Comparison of ENCODE assay signal across 3 worm cellular contexts in genomic region chrIV:11323666-11324065, ce11.
A peak's percentile ranks its signal among the peaks of the same experiment; 100 is the strongest.
TF ChIP-seq lines count a peak whose summit lies in the region.

No protein-coding gene starts in this region.

TF ChIP-seq in whole organism, L4 larva, 104 proteins besides CTCF, POLR2A, EP300 and RAD21 (continues in another document):
- TF ChIP-seq daf-16 (GFP tag; optimal IDR thresholded peaks at IDR 0.05; lab: Kevin White, UChicago) (no peak), daf-16 (tag; optimal IDR thresholded peaks at IDR 0.05; lab: Kevin White, UChicago) (no peak), aha-1 (tag; lab: Kevin White, UChicago) (peak; percentile 51), mxl-2 (GFP tag; conservative IDR thresholded peaks at IDR 0.05; lab: Robert Waterston, UW) (no peak), nhr-28 (tag; optimal IDR thresholded peaks at IDR 0.05; lab: Kevin White, UChicago) (no peak), Y48G9A.11 (GFP tag; IDR thresholded peaks at IDR 0.05; lab: Robert Waterston, UW) (no peak), duxl-1 (tag; optimal IDR thresholded peaks at IDR 0.05; lab: Kevin White, UChicago; ENCODE audit: poor library complexity) (no peak), jun-1 (tag; optimal IDR thresholded peaks at IDR 0.05; lab: Kevin White, UChicago) (no peak), lin-1 (GFP tag; IDR thresholded peaks at IDR 0.05; lab: Robert Waterston, UW) (no peak), nhr-237 (tag; optimal IDR thresholded peaks at IDR 0.05; lab: Kevin White, UChicago) (no peak), nhr-6 (tag; optimal IDR thresholded peaks at IDR 0.05; lab: Kevin White, UChicago) (no peak), ztf-11 (tag; optimal IDR thresholded peaks at IDR 0.05; lab: Kevin White, UChicago) (no peak), tra-1 (GFP tag; IDR thresholded peaks at IDR 0.05; lab: Robert Waterston, UW) (no peak), snpc-4 (tag; optimal IDR thresholded peaks at IDR 0.05; lab: Kevin White, UChicago) (no peak), T26A8.4 (GFP tag; IDR thresholded peaks at IDR 0.05; lab: Robert Waterston, UW) (no peak), dmd-9 (GFP tag; IDR thresholded peaks at IDR 0.05; lab: Robert Waterston, UW) (no peak), ceh-62 (tag; optimal IDR thresholded peaks at IDR 0.05; lab: Kevin White, UChicago) (no peak), dmd-8 (GFP tag; IDR thresholded peaks at IDR 0.05; lab: Robert Waterston, UW) (0 out of 2 replicates have a peak, but pooled peaks have one; percentile 4), spr-1 (tag; optimal IDR thresholded peaks at IDR 0.05; lab: Kevin White, UChicago) (no peak), arid-1 (GFP tag; conservative IDR thresholded peaks at IDR 0.05; lab: Robert Waterston, UW) (0 out of 2 replicates have a peak, but pooled peaks have one; percentile 41), set-16 (GFP tag; IDR thresholded peaks at IDR 0.05; lab: Robert Waterston, UW) (no peak), F10B5.3 (tag; optimal IDR thresholded peaks at IDR 0.05; lab: Kevin White, UChicago) (no peak), Y75B8A.6 (GFP tag; IDR thresholded peaks at IDR 0.05; lab: Robert Waterston, UW) (no peak), spr-3 (GFP tag; optimal IDR thresholded peaks at IDR 0.05; lab: Kevin White, UChicago) (no peak), cey-2 (tag; optimal IDR thresholded peaks at IDR 0.05; lab: Kevin White, UChicago; ENCODE audit: borderline replicate concordance, insufficient read depth) (no peak), pha-4 (GFP tag; IDR thresholded peaks at IDR 0.05; lab: Robert Waterston, UW) (no peak), pha-4 (tag; optimal IDR thresholded peaks at IDR 0.05; lab: Kevin White, UChicago) (no peak), lin-38 (GFP tag; IDR thresholded peaks at IDR 0.05; lab: Robert Waterston, UW) (peak; percentile 62), nhr-77 (tag; optimal IDR thresholded peaks at IDR 0.05; lab: Kevin White, UChicago) (no peak), skn-1 (tag; optimal IDR thresholded peaks at IDR 0.05; lab: Kevin White, UChicago) (no peak), nhr-102 (tag; optimal IDR thresholded peaks at IDR 0.05; lab: Kevin White, UChicago) (no peak), nhr-111 (GFP tag; optimal IDR thresholded peaks at IDR 0.05; lab: Kevin White, UChicago) (no peak)

TF ChIP-seq in whole organism, early embryonic, 17 proteins besides CTCF, POLR2A, EP300 and RAD21:
- TF ChIP-seq pes-1 (GFP tag; IDR thresholded peaks at IDR 0.05; lab: Robert Waterston, UW) (peak; percentile 42; the same call in 1 of the 2 replicates), scrt-1 (GFP tag; IDR thresholded peaks at IDR 0.05; lab: Robert Waterston, UW) (no peak)

TF ChIP-seq in whole organism, young adult, 124 proteins besides CTCF, POLR2A, EP300 and RAD21 (continues in another document):
- TF ChIP-seq Y79H2A.3 (GFP tag; conservative IDR thresholded peaks at IDR 0.05; lab: Robert Waterston, UW) (peak; percentile 56; the same call in 1 of the 2 replicates), unc-130 (GFP tag; optimal IDR thresholded peaks at IDR 0.05; lab: Kevin White, UChicago) (no peak), xnd-1 (tag; optimal IDR thresholded peaks at IDR 0.05; lab: Kevin White, UChicago) (no peak), nhr-90 (tag; optimal IDR thresholded peaks at IDR 0.05; lab: Kevin White, UChicago) (no peak), C17E4.6 (GFP tag; IDR thresholded peaks at IDR 0.05; lab: Robert Waterston, UW) (0 out of 2 replicates have a peak, but pooled peaks have one; percentile 7), somi-1 (GFP tag; optimal IDR thresholded peaks at IDR 0.05; lab: Kevin White, UChicago) (no peak), F10E7.11 (tag; optimal IDR thresholded peaks at IDR 0.05; lab: Kevin White, UChicago) (no peak), repo-1 (tag; optimal IDR thresholded peaks at IDR 0.05; lab: Kevin White, UChicago) (no peak), D2030.7 (GFP tag; IDR thresholded peaks at IDR 0.05; lab: Robert Waterston, UW) (peak; percentile 38), mxl-1 (tag; optimal IDR thresholded peaks at IDR 0.05; lab: Kevin White, UChicago) (no peak), aptf-2 (GFP tag; conservative IDR thresholded peaks at IDR 0.05; lab: Robert Waterston, UW) (no peak), T07F8.4 (tag; optimal IDR thresholded peaks at IDR 0.05; lab: Kevin White, UChicago) (no peak), Y95B8A.8 (GFP tag; IDR thresholded peaks at IDR 0.05; lab: Robert Waterston, UW) (peak; percentile 59; the same call in 1 of the 2 replicates), him-1 (tag; optimal IDR thresholded peaks at IDR 0.05; lab: Kevin White, UChicago) (peak; percentile 74), rpc-1 (optimal IDR thresholded peaks at IDR 0.05; lab: Kevin White, UChicago) (no peak), rpc-1 (tag; optimal IDR thresholded peaks at IDR 0.05; lab: Kevin White, UChicago) (no peak), snpc-1.3 (tag; optimal IDR thresholded peaks at IDR 0.05; lab: Kevin White, UChicago; ENCODE audit: insufficient read depth) (no peak), hmg-20 (GFP tag; IDR thresholded peaks at IDR 0.05; lab: Robert Waterston, UW) (no peak), cebp-1 (GFP tag; IDR thresholded peaks at IDR 0.05; lab: Robert Waterston, UW) (no peak), cebp-1 (tag; optimal IDR thresholded peaks at IDR 0.05; lab: Kevin White, UChicago) (no peak), T26A5.8 (tag; optimal IDR thresholded peaks at IDR 0.05; lab: Kevin White, UChicago) (no peak), dpff-1 (tag; optimal IDR thresholded peaks at IDR 0.05; lab: Kevin White, UChicago) (no peak), rcor-1 (GFP tag; IDR thresholded peaks at IDR 0.05; lab: Robert Waterston, UW) (peak; percentile 68), egl-44 (GFP tag; IDR thresholded peaks at IDR 0.05; lab: Robert Waterston, UW) (peak; percentile 65; the same call in 1 of the 2 replicates), cebp-2 (GFP tag; IDR thresholded peaks at IDR 0.05; lab: Robert Waterston, UW) (no peak), F52B5.7 (tag; optimal IDR thresholded peaks at IDR 0.05; lab: Kevin White, UChicago) (no peak), rec-8 (tag; optimal IDR thresholded peaks at IDR 0.05; lab: Kevin White, UChicago) (no peak), lag-1 (GFP tag; IDR thresholded peaks at IDR 0.05; lab: Robert Waterston, UW) (no peak), bed-2 (GFP tag; IDR thresholded peaks at IDR 0.05; lab: Robert Waterston, UW) (no peak), atf-7 (tag; optimal IDR thresholded peaks at IDR 0.05; lab: Kevin White, UChicago) (no peak), attf-3 (GFP tag; conservative IDR thresholded peaks at IDR 0.05; lab: Robert Waterston, UW) (no peak), Y67H2A.10 (GFP tag; conservative IDR thresholded peaks at IDR 0.05; lab: Robert Waterston, UW) (no peak), nfyb-1 (GFP tag; IDR thresholded peaks at IDR 0.05; lab: Robert Waterston, UW) (no peak), sdz-38 (tag; optimal IDR thresholded peaks at IDR 0.05; lab: Kevin White, UChicago) (no peak), mes-4 (tag; optimal IDR thresholded peaks at IDR 0.05; lab: Kevin White, UChicago) (peak; percentile 26), ekl-4 (GFP tag; IDR thresholded peaks at IDR 0.05; lab: Robert Waterston, UW) (peak; percentile 79), ceh-27 (GFP tag; optimal IDR thresholded peaks at IDR 0.05; lab: Kevin White, UChicago) (no peak), ccch-3 (GFP tag; optimal IDR thresholded peaks at IDR 0.05; lab: Kevin White, UChicago) (no peak), akir-1 (GFP tag; optimal IDR thresholded peaks at IDR 0.05; lab: Kevin White, UChicago) (no peak), ztf-22 (GFP tag; optimal IDR thresholded peaks at IDR 0.05; lab: Kevin White, UChicago) (no peak), hmg-1.2 (GFP tag; IDR thresholded peaks at IDR 0.05; lab: Robert Waterston, UW) (peak; percentile 34), dpl-1 (GFP tag; optimal IDR thresholded peaks at IDR 0.05; lab: Kevin White, UChicago) (no peak), tbx-9 (tag; optimal IDR thresholded peaks at IDR 0.05; lab: Kevin White, UChicago; ENCODE audit: borderline replicate concordance) (no peak), unc-62 (GFP tag; optimal IDR thresholded peaks at IDR 0.05; lab: Kevin White, UChicago) (no peak), Y53F4B.3 (GFP tag; IDR thresholded peaks at IDR 0.05; lab: Robert Waterston, UW) (no peak), lin-54 (GFP tag; optimal IDR thresholded peaks at IDR 0.05; lab: Kevin White, UChicago) (no peak), dox-1 (GFP tag; IDR thresholded peaks at IDR 0.05; lab: Robert Waterston, UW) (peak; percentile 64; the same call in 1 of the 2 replicates), K12H6.12 (tag; optimal IDR thresholded peaks at IDR 0.05; lab: Kevin White, UChicago) (no peak), pha-4 (tag; optimal IDR thresholded peaks at IDR 0.05; lab: Kevin White, UChicago) (no peak), snpc-3.4 (tag; optimal IDR thresholded peaks at IDR 0.05; lab: Kevin White, UChicago) (peak; percentile 7), lin-26 (GFP tag; IDR thresholded peaks at IDR 0.05; lab: Robert Waterston, UW) (peak; percentile 79), hlh-12 (tag; optimal IDR thresholded peaks at IDR 0.05; lab: Kevin White, UChicago) (no peak), die-1 (tag; optimal IDR thresholded peaks at IDR 0.05; lab: Kevin White, UChicago) (no peak), nfya-1 (tag; optimal IDR thresholded peaks at IDR 0.05; lab: Kevin White, UChicago; ENCODE audit: borderline replicate concordance, insufficient read depth) (no peak), F49E8.2 (tag; optimal IDR thresholded peaks at IDR 0.05; lab: Kevin White, UChicago; ENCODE audit: insufficient read depth) (peak; percentile 4), ztf-6 (GFP tag; IDR thresholded peaks at IDR 0.05; lab: Robert Waterston, UW) (no peak), mcd-1 (GFP tag; IDR thresholded peaks at IDR 0.05; lab: Robert Waterston, UW) (0 out of 2 replicates have a peak, but pooled peaks have one; percentile 18), efl-1 (GFP tag; optimal IDR thresholded peaks at IDR 0.05; lab: Kevin White, UChicago) (no peak), Y56A3A.18 (GFP tag; IDR thresholded peaks at IDR 0.05; lab: Robert Waterston, UW) (no peak), attf-5 (GFP tag; optimal IDR thresholded peaks at IDR 0.05; lab: Kevin White, UChicago) (no peak), tbp1 (GFP tag; optimal IDR thresholded peaks at IDR 0.05; lab: Kevin White, UChicago) (no peak), egl-18 (GFP tag; IDR thresholded peaks at IDR 0.05; lab: Robert Waterston, UW) (no peak), egrh-3 (GFP tag; IDR thresholded peaks at IDR 0.05; lab: Robert Waterston, UW) (no peak), tlf-1 (GFP tag; optimal IDR thresholded peaks at IDR 0.05; lab: Kevin White, UChicago) (no peak)

Comparison
In these comparisons a context has a peak if more than half of its experiments do, and no peak if none do; other contexts are left out.
1. Of the 7 proteins assayed by ChIP-seq in both whole organism, young adult and whole organism, L4 larva: peak only in whole organism, young adult: F49E8.2; only in whole organism, L4 larva: none; in both: none; in neither: 5; mixed calls (peak in some experiments, not most) for 1.